Worm (Caenorhabditis elegans): ENCODE data around the gene C36B7.5.

DNA sequence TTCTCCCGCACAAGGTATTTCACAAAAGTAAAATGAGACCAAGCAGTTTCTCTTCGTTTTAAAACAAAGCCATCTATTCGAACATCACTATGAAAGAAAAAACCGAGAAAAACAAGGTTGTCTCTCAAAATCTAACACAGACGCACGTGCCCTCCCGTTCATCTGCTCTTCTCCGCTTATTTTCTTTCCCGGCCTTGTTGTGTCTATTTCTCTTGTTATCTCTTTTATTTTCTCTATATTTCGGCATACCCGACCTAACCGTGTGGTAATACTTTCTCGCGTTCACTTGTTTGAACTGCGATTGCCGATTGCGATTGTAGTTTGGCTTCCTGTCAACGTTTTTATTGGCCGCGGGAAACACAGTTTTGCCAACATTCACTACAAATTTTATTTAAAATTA is 33.2 kb upstream of the C36B7.5 start:
- TF ChIP-seq hlh-12 (tag; optimal IDR thresholded peaks at IDR 0.05): no peak
- TF ChIP-seq K11D2.4 (GFP tag; IDR thresholded peaks at IDR 0.05): no peak
- TF ChIP-seq efl-1 (GFP tag; optimal IDR thresholded peaks at IDR 0.05): no peak
- TF ChIP-seq let-607 (tag; optimal IDR thresholded peaks at IDR 0.05): no peak
- TF ChIP-seq rpc-1 (optimal IDR thresholded peaks at IDR 0.05): no peak
- TF ChIP-seq rpc-1 (tag; optimal IDR thresholded peaks at IDR 0.05): no peak
- TF ChIP-seq mcd-1 (GFP tag; IDR thresholded peaks at IDR 0.05): no peak
- no peak for TF ChIP-seq ZK185.1 (tag; optimal IDR thresholded peaks at IDR 0.05; ENCODE audit: poor library complexity, severe bottlenecking)
- no peak for TF ChIP-seq ets-4 (GFP tag; optimal IDR thresholded peaks at IDR 0.05)
- TF ChIP-seq rec-8 (tag; optimal IDR thresholded peaks at IDR 0.05): no peak
- no peak for TF ChIP-seq ztf-28 (GFP tag; IDR thresholded peaks at IDR 0.05)
